Fruit fly (Drosophila melanogaster): ENCODE data around the gene CG18476.

CG18476 gene

dm6 chr3R:11673955-11674663 is 3.8 kb downstream of the CG18476 start, which contains the start of gene CG14715 (continued):
- TF ChIP-seq CG4730 (GFP tag; IDR thresholded peaks at IDR 0.05) (no peak), jumu (GFP tag; optimal IDR thresholded peaks at IDR 0.05) (peak; percentile 45), sisA (GFP tag; IDR thresholded peaks at IDR 0.05) (peak; percentile 49), CG8765 (GFP tag; IDR thresholded peaks at IDR 0.05) (no peak), Xbp1 (GFP tag; optimal IDR thresholded peaks at IDR 0.05) (peak; percentile 67), nom (GFP tag; optimal IDR thresholded peaks at IDR 0.05) (no peak), so (GFP tag; IDR thresholded peaks at IDR 0.05) (no peak), Ets97D (GFP tag; optimal IDR thresholded peaks at IDR 0.05) (peak; percentile 53), Ssrp (tag; optimal IDR thresholded peaks at IDR 0.05) (peak; percentile 47), CG10959 (GFP tag; IDR thresholded peaks at IDR 0.05) (no peak), slbo (GFP tag; IDR thresholded peaks at IDR 0.05) (peak; percentile 49; the same call in 1 of the 2 replicates), CG10274 (GFP tag; optimal IDR thresholded peaks at IDR 0.05) (no peak), CG9797 (GFP tag; optimal IDR thresholded peaks at IDR 0.05) (peak; percentile 80), CG10147 (GFP tag; optimal IDR thresholded peaks at IDR 0.05) (no peak), CG15269 (tag; optimal IDR thresholded peaks at IDR 0.05) (peak; percentile 36), CG6683 (GFP tag; optimal IDR thresholded peaks at IDR 0.05) (no peak), stwl (tag; optimal IDR thresholded peaks at IDR 0.05) (peak; percentile 69), MBD-R2 (GFP tag; IDR thresholded peaks at IDR 0.05) (peak; percentile 67), prd (optimal IDR thresholded peaks at IDR 0.05) (no peak), prd (GFP tag; IDR thresholded peaks at IDR 0.05) (peak; percentile 71), Gug (GFP tag; IDR thresholded peaks at IDR 0.05) (peak; percentile 53; the same call in 1 of the 4 replicates), Myb (GFP tag; optimal IDR thresholded peaks at IDR 0.05) (peak; percentile 28), Opbp (GFP tag; IDR thresholded peaks at IDR 0.05; ENCODE audit: partially characterized antibody) (no peak), CG7786 (GFP tag; optimal IDR thresholded peaks at IDR 0.05) (peak; percentile 1), CG10565 (GFP tag; optimal IDR thresholded peaks at IDR 0.05) (no peak), bab2 (GFP tag; optimal IDR thresholded peaks at IDR 0.05) (peak; percentile 43), CG1602 (GFP tag; optimal IDR thresholded peaks at IDR 0.05) (peak; percentile 33), jing (GFP tag; optimal IDR thresholded peaks at IDR 0.05) (no peak), CG13894 (tag; optimal IDR thresholded peaks at IDR 0.05) (peak; percentile 4), scrt (GFP tag; optimal IDR thresholded peaks at IDR 0.05) (no peak), Nf-YC (tag; optimal IDR thresholded peaks at IDR 0.05) (peak; percentile 46), CG12219 (GFP tag; optimal IDR thresholded peaks at IDR 0.05) (no peak), CG10321 (GFP tag; IDR thresholded peaks at IDR 0.05) (no peak), toy (GFP tag; IDR thresholded peaks at IDR 0.05) (no peak), oc (tag; optimal IDR thresholded peaks at IDR 0.05) (no peak), CG18764 (GFP tag; optimal IDR thresholded peaks at IDR 0.05) (peak; percentile 8), kay (GFP tag; optimal IDR thresholded peaks at IDR 0.05) (peak; percentile 11), CG4707 (GFP tag; optimal IDR thresholded peaks at IDR 0.05) (no peak), CG13287 (GFP tag; IDR thresholded peaks at IDR 0.05; ENCODE audit: partially characterized antibody) (peak; percentile 72), ab (GFP tag; optimal IDR thresholded peaks at IDR 0.05) (no peak), CG33213 (GFP tag; optimal IDR thresholded peaks at IDR 0.05) (peak; percentile 64), Oaz (GFP tag; IDR thresholded peaks at IDR 0.05) (no peak), BEAF-32 (GFP tag; optimal IDR thresholded peaks at IDR 0.05) (peak; percentile 69), Six4 (GFP tag; optimal IDR thresholded peaks at IDR 0.05) (no peak), CHES-1-like (GFP tag; optimal IDR thresholded peaks at IDR 0.05) (peak; percentile 55), ken (GFP tag; IDR thresholded peaks at IDR 0.05) (no peak), Dek (tag; optimal IDR thresholded peaks at IDR 0.05) (peak; percentile 38), CG30020 (tag; optimal IDR thresholded peaks at IDR 0.05) (peak; percentile 55), CG10267 (tag; optimal IDR thresholded peaks at IDR 0.05) (peak; percentile 70), PHDP (tag; optimal IDR thresholded peaks at IDR 0.05) (peak; percentile 28)
